Worm (Caenorhabditis elegans) whole organism, L1 larva: ENCODE measurements around the gene tkr-1.
A peak's percentile ranks its signal among the peaks of the same experiment; 100 is the strongest.

ENCODE experiments used
- C16A3.4 ChIP-seq: fragments of 150-350 bp; optimal IDR thresholded peaks from 2 replicates; lab custom pipeline; 2014; ENCODE audit warnings: missing biosample characterization, missing genetic modification characterization
- C34B4.2 ChIP-seq: sonication (generic microtip); optimal IDR thresholded peaks from 2 replicates; lab custom pipeline; 2017; ENCODE audit warnings: mild to moderate bottlenecking, missing genetic modification characterization, missing compliant biosample characterization
- F16B12.6 ChIP-seq: fragments of 150-350 bp; optimal IDR thresholded peaks from 2 replicates; lab custom pipeline; 2014; ENCODE audit warnings: missing biosample characterization, missing genetic modification characterization
- Y116A8C.19 ChIP-seq: sonication (generic microtip); optimal IDR thresholded peaks from 2 replicates; lab custom pipeline; 2016; ENCODE audit warnings: missing compliant biosample characterization, missing genetic modification characterization, borderline replicate concordance
- aha-1 ChIP-seq: fragments of 150-350 bp; optimal IDR thresholded peaks from 2 replicates; lab custom pipeline; 2014; ENCODE audit warnings: missing biosample characterization, missing genetic modification characterization
- blmp-1 ChIP-seq: fragments of 150-350 bp; optimal IDR thresholded peaks from 2 replicates; lab custom pipeline; 2014; ENCODE audit warnings: missing biosample characterization, missing genetic modification characterization
- ceh-8 ChIP-seq: fragments of 200-800 bp; sonication (Bioruptor generic); optimal IDR thresholded peaks from 2 replicates; lab custom pipeline; 2018; ENCODE audit warnings: mild to moderate bottlenecking, missing genetic modification characterization, moderate library complexity, missing compliant biosample characterization
- ces-1 ChIP-seq: fragments of 150-350 bp; optimal IDR thresholded peaks from 2 replicates; lab custom pipeline; 2014; ENCODE audit warnings: missing biosample characterization, missing genetic modification reagents, missing genetic modification characterization
- dsc-1 ChIP-seq: sonication (generic microtip); optimal IDR thresholded peaks from 2 replicates; lab custom pipeline; 2016; ENCODE audit warnings: mild to moderate bottlenecking, missing genetic modification characterization, missing compliant biosample characterization
- efl-3 ChIP-seq: fragments of 200-800 bp; sonication (Bioruptor generic); optimal IDR thresholded peaks from 2 replicates; lab custom pipeline; 2018; ENCODE audit warnings: mild to moderate bottlenecking, missing genetic modification characterization, missing compliant biosample characterization
- elt-2 ChIP-seq: sonication (generic microtip); optimal IDR thresholded peaks from 2 replicates; lab custom pipeline; 2016; ENCODE audit warnings: missing genetic modification characterization, mild to moderate bottlenecking, inconsistent platforms, missing compliant biosample characterization, missing genetic modification reagents
- elt-3 ChIP-seq, 6 experiments: fragments of 150-350 bp in 1 of 6; sonication (generic microtip); optimal IDR thresholded peaks; 2 replicates each; lab custom pipeline; 2017 to 2018; ENCODE audit warnings: missing biosample characterization in 6 of 6, missing genetic modification characterization in 6 of 6, inconsistent platforms in 1 of 6
- ets-5 ChIP-seq: fragments of 200-800 bp; sonication (Bioruptor generic); IDR thresholded peaks from 2 replicates; pipeline ENCODE4 v1.3.6; 2022; ENCODE audit warnings: missing genetic modification characterization, missing compliant biosample characterization
- fkh-4 ChIP-seq: sonication (generic microtip); optimal IDR thresholded peaks from 2 replicates; lab custom pipeline; 2016; ENCODE audit warnings: missing compliant biosample characterization, missing genetic modification characterization, borderline replicate concordance
- fkh-8 ChIP-seq: sonication (generic microtip); optimal IDR thresholded peaks from 2 replicates; lab custom pipeline; 2016; ENCODE audit warnings: mild to moderate bottlenecking, missing genetic modification characterization, missing compliant biosample characterization
- fos-1 ChIP-seq: fragments of 150-350 bp; optimal IDR thresholded peaks from 2 replicates; lab custom pipeline; 2014; ENCODE audit warnings: missing biosample characterization, missing genetic modification characterization
- grh-1 ChIP-seq: fragments of 200-800 bp; sonication (Bioruptor generic); IDR thresholded peaks from 2 replicates; pipeline ENCODE4 v1.3.6; 2022; ENCODE audit warnings: missing genetic modification reagents, missing genetic modification characterization, missing compliant biosample characterization
- irx-1 ChIP-seq: sonication (generic microtip); optimal IDR thresholded peaks from 2 replicates; lab custom pipeline; 2016; ENCODE audit warnings: missing genetic modification characterization, missing compliant biosample characterization
- isw-1 ChIP-seq: fragments of 200-800 bp; sonication (Bioruptor generic); IDR thresholded peaks from 2 replicates; pipeline ENCODE4 v1.3.6; 2022; ENCODE audit warnings: missing genetic modification characterization, missing compliant biosample characterization
- lin-13 ChIP-seq: fragments of 150-350 bp; optimal IDR thresholded peaks from 2 replicates; lab custom pipeline; 2014; ENCODE audit warnings: missing biosample characterization, missing genetic modification reagents, missing genetic modification characterization
- lin-14 ChIP-seq: fragments of 200-800 bp; sonication (Bioruptor generic); optimal IDR thresholded peaks from 2 replicates; lab custom pipeline; 2018; ENCODE audit warnings: mild to moderate bottlenecking, missing genetic modification characterization, moderate library complexity, missing compliant biosample characterization
- lin-35 ChIP-seq, 2 experiments: fragments of 150-350 bp; optimal IDR thresholded peaks; 2 replicates each; lab custom pipeline; 2014; ENCODE audit warnings: missing biosample characterization in 2 of 2, missing genetic modification characterization in 2 of 2, missing genetic modification reagents in 2 of 2
- lin-39 ChIP-seq: fragments of 150-350 bp; optimal IDR thresholded peaks from 2 replicates; lab custom pipeline; 2014; ENCODE audit warnings: missing biosample characterization, missing genetic modification reagents, missing genetic modification characterization
- lir-3 ChIP-seq: sonication (generic microtip); optimal IDR thresholded peaks from 2 replicates; lab custom pipeline; 2016; ENCODE audit warnings: mild to moderate bottlenecking, missing genetic modification characterization, moderate library complexity, missing compliant biosample characterization; ENCODE audit not compliant: poor library complexity
- lsy-2 ChIP-seq, 2 experiments: fragments of 150-350 bp; optimal IDR thresholded peaks; 2 replicates each; lab custom pipeline; 2014; ENCODE audit warnings: missing biosample characterization in 2 of 2, missing genetic modification characterization in 2 of 2
- mab-9 ChIP-seq: fragments of 200-800 bp; sonication (Bioruptor generic); IDR thresholded peaks from 2 replicates; pipeline ENCODE4 v1.3.6; 2022; ENCODE audit warnings: missing genetic modification reagents, missing genetic modification characterization, missing compliant biosample characterization
- mdl-1 ChIP-seq, 2 experiments: fragments of 150-350 bp; optimal IDR thresholded peaks; 2 replicates each; lab custom pipeline; 2014 to 2017; ENCODE audit warnings: missing biosample characterization in 2 of 2, missing genetic modification characterization in 2 of 2, inconsistent platforms in 1 of 2
- nhr-12 ChIP-seq: sonication (generic microtip); optimal IDR thresholded peaks from 2 replicates; lab custom pipeline; 2017; ENCODE audit warnings: missing biosample characterization, missing genetic modification characterization
- nhr-19 ChIP-seq: fragments of 200-800 bp; sonication (Bioruptor generic); conservative IDR thresholded peaks from 2 replicates; pipeline ENCODE4 v1.3.6; 2022; ENCODE audit warnings: missing genetic modification characterization, missing compliant biosample characterization
- nhr-20 ChIP-seq: sonication (generic microtip); optimal IDR thresholded peaks from 2 replicates; lab custom pipeline; 2016; ENCODE audit warnings: mild to moderate bottlenecking, missing genetic modification characterization, missing compliant biosample characterization
- nhr-237 ChIP-seq: fragments of 150-350 bp; optimal IDR thresholded peaks from 2 replicates; lab custom pipeline; 2014; ENCODE audit warnings: missing biosample characterization, missing genetic modification characterization
- nhr-47 ChIP-seq: sonication (generic microtip); optimal IDR thresholded peaks from 2 replicates; lab custom pipeline; 2016; ENCODE audit warnings: mild to moderate bottlenecking, missing genetic modification characterization, moderate library complexity, missing compliant biosample characterization
- nhr-77 ChIP-seq: fragments of 150-350 bp; optimal IDR thresholded peaks from 2 replicates; lab custom pipeline; 2014; ENCODE audit warnings: missing biosample characterization, missing genetic modification characterization
- nhr-84 ChIP-seq: sonication (generic microtip); optimal IDR thresholded peaks from 2 replicates; lab custom pipeline; 2017; ENCODE audit warnings: missing biosample characterization, missing genetic modification characterization
- nhr-85 ChIP-seq: sonication (generic microtip); peaks from one replicate; lab custom pipeline; 2016; ENCODE audit warnings: missing genetic modification characterization, inconsistent platforms, missing compliant biosample characterization
- nhr-90 ChIP-seq: sonication (generic microtip); optimal IDR thresholded peaks from 2 replicates; lab custom pipeline; 2016; ENCODE audit warnings: mild to moderate bottlenecking, missing genetic modification characterization, missing compliant biosample characterization; ENCODE audit not compliant: poor library complexity
- pax-3 ChIP-seq: fragments of 200-800 bp; sonication (Bioruptor generic); optimal IDR thresholded peaks from 2 replicates; lab custom pipeline; 2018; ENCODE audit warnings: mild to moderate bottlenecking, missing genetic modification characterization, moderate library complexity, missing compliant biosample characterization
- skn-1 ChIP-seq: fragments of 150-350 bp; optimal IDR thresholded peaks from 2 replicates; lab custom pipeline; 2014; ENCODE audit warnings: missing biosample characterization, missing genetic modification characterization
- snpc-4 ChIP-seq: fragments of 150-350 bp; optimal IDR thresholded peaks from 2 replicates; lab custom pipeline; 2014; ENCODE audit warnings: missing biosample characterization, missing genetic modification characterization
- snu-23 ChIP-seq: sonication (generic microtip); optimal IDR thresholded peaks from 2 replicates; lab custom pipeline; 2016; ENCODE audit warnings: missing genetic modification characterization, missing compliant biosample characterization
- sup-37 ChIP-seq: fragments of 200-800 bp; sonication (Bioruptor generic); optimal IDR thresholded peaks from 2 replicates; lab custom pipeline; 2018; ENCODE audit warnings: mild to moderate bottlenecking, missing genetic modification characterization, missing compliant biosample characterization
- swsn-7 ChIP-seq: sonication (generic microtip); optimal IDR thresholded peaks from 2 replicates; lab custom pipeline; 2016; ENCODE audit warnings: missing genetic modification characterization, missing compliant biosample characterization
- tbx-2 ChIP-seq: sonication (generic microtip); optimal IDR thresholded peaks from 2 replicates; lab custom pipeline; 2016; ENCODE audit warnings: missing genetic modification characterization, missing compliant biosample characterization
- unc-130 ChIP-seq: fragments of 150-350 bp; optimal IDR thresholded peaks from 2 replicates; lab custom pipeline; 2017; ENCODE audit warnings: missing biosample characterization, missing genetic modification characterization, inconsistent platforms
- unc-30 ChIP-seq: sonication (generic microtip); optimal IDR thresholded peaks from 2 replicates; lab custom pipeline; 2017; ENCODE audit warnings: missing biosample characterization, missing genetic modification characterization
- unc-62 ChIP-seq: fragments of 150-350 bp; optimal IDR thresholded peaks from 2 replicates; lab custom pipeline; 2014; ENCODE audit warnings: missing biosample characterization, missing genetic modification reagents, missing genetic modification characterization
- unc-86 ChIP-seq: sonication (generic microtip); optimal IDR thresholded peaks from 2 replicates; lab custom pipeline; 2016; ENCODE audit warnings: missing genetic modification characterization, missing compliant biosample characterization
- unc-98 ChIP-seq: fragments of 200-800 bp; sonication (Bioruptor generic); IDR thresholded peaks from 2 replicates; pipeline ENCODE4 v1.3.6; 2022; ENCODE audit warnings: missing genetic modification characterization, missing compliant biosample characterization
- vab-15 ChIP-seq: sonication (generic microtip); optimal IDR thresholded peaks from 2 replicates; lab custom pipeline; 2017; ENCODE audit warnings: missing genotype, mild to moderate bottlenecking, missing genetic modification characterization, missing compliant biosample characterization
- xbp-1 ChIP-seq: sonication (generic microtip); optimal IDR thresholded peaks from 2 replicates; lab custom pipeline; 2016; ENCODE audit warnings: missing genetic modification characterization, missing compliant biosample characterization
- ztf-4 ChIP-seq: fragments of 150-350 bp; optimal IDR thresholded peaks from 2 replicates; lab custom pipeline; 2014; ENCODE audit warnings: missing biosample characterization, missing genetic modification characterization

Gene tkr-1

DNA sequence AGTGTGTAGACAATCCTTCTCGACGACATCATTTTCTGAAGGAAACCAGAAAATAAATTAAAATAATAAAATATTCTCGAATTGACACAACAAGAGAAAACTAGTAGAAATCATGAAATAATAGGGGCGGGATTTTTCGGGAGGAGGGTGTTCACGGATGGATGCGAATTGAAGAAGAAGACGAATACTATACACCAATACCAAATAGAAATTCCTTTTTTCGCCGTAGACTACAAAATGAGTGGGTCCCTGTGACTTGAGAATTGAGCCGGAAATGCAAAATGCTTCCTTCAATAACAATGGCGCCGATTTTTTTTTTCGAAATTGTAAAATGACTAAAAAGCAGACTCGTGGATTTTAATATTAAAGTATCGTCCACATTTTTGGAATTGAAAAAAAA, 17.4 kb downstream of the tkr-1 start, which contains the start of gene nlp-48:
Gene nlp-48, minus strand, starts transcription at position 101 of the 400 bp plus-strand sequence.
- no peak for TF ChIP-seq swsn-7 (tag; lab: Kevin White, UChicago)
- TF ChIP-seq, all 84 proteins: peak for 0

DNA sequence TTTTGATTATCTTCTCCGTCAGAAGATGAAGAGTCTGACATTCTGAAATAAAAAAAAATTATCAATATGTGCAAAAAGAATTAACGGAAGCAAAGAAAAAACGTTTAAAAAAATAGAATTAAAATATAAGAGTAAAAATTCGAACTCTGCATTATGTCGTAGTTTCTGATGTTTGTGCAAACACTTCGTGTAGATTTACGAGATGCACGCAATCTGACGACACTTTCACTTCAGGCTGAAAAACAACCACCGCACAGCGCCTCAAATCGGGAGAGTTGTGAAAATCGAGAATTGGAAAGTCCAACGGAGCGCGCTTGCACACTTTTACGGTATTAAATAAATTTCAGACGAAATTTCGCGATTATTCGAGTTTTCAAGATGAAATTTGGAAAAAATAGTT, 23.0 kb downstream of the tkr-1 start, which contains the start of gene T26G10.1:
Gene T26G10.1, minus strand, starts transcription at position 42 of the 400 bp plus-strand sequence.
- TF ChIP-seq nhr-20 (tag; lab: Kevin White, UChicago) (peak; percentile 83), lin-13 (peak; percentile 48), tbx-2 (peak; percentile 80), nhr-90 (tag; lab: Kevin White, UChicago) (peak; percentile 78), ces-1 (GFP tag; lab: Kevin White, UChicago) (no peak), mdl-1 (tag; optimal IDR thresholded peaks at IDR 0.05; lab: Kevin White, UChicago) (peak in 1 of 2 experiments; percentile 11), nhr-12 (tag; lab: Kevin White, UChicago) (no peak), sup-37 (no peak), unc-30 (tag; lab: Kevin White, UChicago) (no peak), nhr-85 (peak; percentile 87), skn-1 (tag; lab: Kevin White, UChicago) (peak; percentile 48), C16A3.4 (peak; percentile 51), unc-98 (GFP tag; lab: Robert Waterston, UW) (no peak), fkh-8 (tag; lab: Kevin White, UChicago) (peak; percentile 70), fos-1 (tag; lab: Kevin White, UChicago) (peak; percentile 64), nhr-47 (tag; lab: Kevin White, UChicago) (peak; percentile 87), elt-2 (tag; lab: Kevin White, UChicago) (peak; percentile 26), efl-3 (GFP tag; lab: Kevin White, UChicago) (no peak), unc-130 (tag; lab: Kevin White, UChicago) (peak; percentile 79), irx-1 (tag; lab: Kevin White, UChicago) (peak; percentile 70), unc-86 (tag; lab: Kevin White, UChicago) (peak; percentile 82), lin-39 (tag; lab: Kevin White, UChicago) (peak; percentile 68), snpc-4 (tag; lab: Kevin White, UChicago) (peak; percentile 80), isw-1 (GFP tag; lab: Robert Waterston, UW) (peak; percentile 91), dsc-1 (tag; lab: Kevin White, UChicago) (peak; percentile 75), lsy-2 (tag; optimal IDR thresholded peaks at IDR 0.05; lab: Kevin White, UChicago) (peak; percentile 88), elt-3 (tag; optimal IDR thresholded peaks at IDR 0.05; lab: Kevin White, UChicago) (peak in 1 of 6 experiments; percentile 33), lin-35 (GFP tag; optimal IDR thresholded peaks at IDR 0.05; lab: Kevin White, UChicago) (peak; percentile 73 to 77), vab-15 (no peak), unc-62 (GFP tag; lab: Kevin White, UChicago) (no peak), ceh-8 (GFP tag; lab: Kevin White, UChicago) (peak; percentile 71), ztf-4 (tag; lab: Kevin White, UChicago) (no peak), lin-14 (peak; percentile 82), pax-3 (tag; lab: Kevin White, UChicago) (peak; percentile 45), ets-5 (GFP tag; lab: Robert Waterston, UW) (no peak), nhr-237 (no peak), nhr-19 (GFP tag; lab: Robert Waterston, UW) (peak; percentile 91), mab-9 (GFP tag; lab: Robert Waterston, UW) (peak; percentile 85), aha-1 (tag; lab: Kevin White, UChicago) (no peak), Y116A8C.19 (tag; lab: Kevin White, UChicago) (no peak), fkh-4 (no peak), lir-3 (peak; percentile 67), F16B12.6 (peak; percentile 94), snu-23 (GFP tag; lab: Kevin White, UChicago) (peak; percentile 87), xbp-1 (tag; lab: Kevin White, UChicago) (peak; percentile 79), blmp-1 (peak; percentile 93), grh-1 (GFP tag; lab: Robert Waterston, UW) (peak; percentile 68), nhr-77 (tag; lab: Kevin White, UChicago) (peak; percentile 34), nhr-84 (no peak), C34B4.2 (no peak)
